Worm (Caenorhabditis elegans) whole organism, L2 larva: ENCODE data around the gene F53B3.3.
A peak's percentile ranks its signal among the peaks of the same experiment; 100 is the strongest.

ENCODE experiments used
- C34F6.9 ChIP-seq: fragments of 150-350 bp; optimal IDR thresholded peaks from 2 replicates; lab custom pipeline; 2014; ENCODE audit warnings: missing biosample characterization, missing genetic modification characterization
- F13H6.1 ChIP-seq: sonication (generic microtip); optimal IDR thresholded peaks from 2 replicates; lab custom pipeline; 2016; ENCODE audit warnings: missing genetic modification characterization, missing compliant biosample characterization
- R02D3.7 ChIP-seq: fragments of 150-350 bp; optimal IDR thresholded peaks from 2 replicates; lab custom pipeline; 2014; ENCODE audit warnings: missing biosample characterization, missing genetic modification characterization
- Y55F3AM.14 ChIP-seq: fragments of 200-800 bp; sonication (Bioruptor generic); optimal IDR thresholded peaks from 2 replicates; lab custom pipeline; 2018; ENCODE audit warnings: mild to moderate bottlenecking, missing genetic modification characterization, missing compliant biosample characterization
- ZK546.5 ChIP-seq: sonication (generic microtip); optimal IDR thresholded peaks from 2 replicates; lab custom pipeline; 2017; ENCODE audit warnings: missing biosample characterization, missing genetic modification characterization
- alr-1 ChIP-seq: fragments of 150-350 bp; optimal IDR thresholded peaks from 2 replicates; lab custom pipeline; 2014; ENCODE audit warnings: missing biosample characterization, missing genetic modification characterization
- aly-2 ChIP-seq: fragments of 150-350 bp; optimal IDR thresholded peaks from 2 replicates; lab custom pipeline; 2014; ENCODE audit warnings: missing biosample characterization, missing genetic modification characterization
- ama-1 ChIP-seq: fragments of 150-350 bp; optimal IDR thresholded peaks from 2 replicates; lab custom pipeline; 2018; ENCODE audit warnings: inconsistent platforms
- ceh-16 ChIP-seq: fragments of 150-350 bp; optimal IDR thresholded peaks from 2 replicates; lab custom pipeline; 2014; ENCODE audit warnings: missing biosample characterization, missing genetic modification characterization
- ceh-82 ChIP-seq: fragments of 150-350 bp; optimal IDR thresholded peaks from 2 replicates; lab custom pipeline; 2014; ENCODE audit warnings: missing biosample characterization, missing genetic modification characterization
- crh-2 ChIP-seq: sonication (generic microtip); optimal IDR thresholded peaks from 2 replicates; lab custom pipeline; 2017; ENCODE audit warnings: missing biosample characterization, missing genetic modification characterization
- dmd-4 ChIP-seq: sonication (generic microtip); optimal IDR thresholded peaks from 2 replicates; lab custom pipeline; 2017; ENCODE audit warnings: missing biosample characterization, missing genetic modification characterization
- egl-27 ChIP-seq: sonication (generic microtip); optimal IDR thresholded peaks from 3 replicates; lab custom pipeline; 2017; ENCODE audit warnings: missing biosample characterization, missing genetic modification reagents, missing genetic modification characterization
- elt-1 ChIP-seq: fragments of 150-350 bp; optimal IDR thresholded peaks from 2 replicates; lab custom pipeline; 2014; ENCODE audit warnings: missing biosample characterization, missing genetic modification characterization
- fos-1 ChIP-seq: fragments of 150-350 bp; optimal IDR thresholded peaks from 2 replicates; lab custom pipeline; 2014; ENCODE audit warnings: missing biosample characterization, missing genetic modification characterization
- lin-13 ChIP-seq: fragments of 150-350 bp; optimal IDR thresholded peaks from 2 replicates; lab custom pipeline; 2014; ENCODE audit warnings: missing biosample characterization, missing genetic modification reagents, missing genetic modification characterization
- mab-5 ChIP-seq: fragments of 150-350 bp; optimal IDR thresholded peaks from 2 replicates; lab custom pipeline; 2014; ENCODE audit warnings: missing biosample characterization, missing genetic modification characterization
- mdl-1 ChIP-seq, 2 experiments: fragments of 150-350 bp in 1 of 2; sonication (generic microtip) in 1 of 2; optimal IDR thresholded peaks; 2 replicates each; lab custom pipeline; 2017; ENCODE audit warnings: missing biosample characterization in 2 of 2, missing genetic modification characterization in 2 of 2
- nhr-11 ChIP-seq: fragments of 150-350 bp; optimal IDR thresholded peaks from 2 replicates; lab custom pipeline; 2014; ENCODE audit warnings: missing biosample characterization, missing genetic modification characterization
- nhr-12 ChIP-seq: fragments of 150-350 bp; optimal IDR thresholded peaks from 2 replicates; lab custom pipeline; 2014; ENCODE audit warnings: missing biosample characterization, missing genetic modification characterization
- nhr-129 ChIP-seq: fragments of 150-350 bp; optimal IDR thresholded peaks from 2 replicates; lab custom pipeline; 2014; ENCODE audit warnings: missing biosample characterization, missing genetic modification characterization
- nhr-21 ChIP-seq: fragments of 150-350 bp; optimal IDR thresholded peaks from 2 replicates; lab custom pipeline; 2014; ENCODE audit warnings: missing biosample characterization, missing genetic modification characterization
- nhr-23 ChIP-seq: fragments of 150-350 bp; optimal IDR thresholded peaks from 2 replicates; lab custom pipeline; 2014; ENCODE audit warnings: missing biosample characterization, missing genetic modification reagents, missing genetic modification characterization
- nhr-237 ChIP-seq: fragments of 150-350 bp; optimal IDR thresholded peaks from 2 replicates; lab custom pipeline; 2014; ENCODE audit warnings: missing biosample characterization, missing genetic modification characterization
- nhr-25 ChIP-seq: fragments of 150-350 bp; sonication (generic microtip); optimal IDR thresholded peaks from 3 replicates; lab custom pipeline; 2014; ENCODE audit warnings: missing biosample characterization, missing genetic modification characterization
- nhr-6 ChIP-seq: fragments of 150-350 bp; optimal IDR thresholded peaks from 2 replicates; lab custom pipeline; 2014; ENCODE audit warnings: missing biosample characterization, missing genetic modification characterization
- nhr-77 ChIP-seq: fragments of 150-350 bp; optimal IDR thresholded peaks from 2 replicates; lab custom pipeline; 2014; ENCODE audit warnings: missing biosample characterization, missing genetic modification characterization
- sma-3 ChIP-seq: sonication (generic microtip); optimal IDR thresholded peaks from 2 replicates; lab custom pipeline; 2016; ENCODE audit warnings: missing genetic modification reagents, missing genetic modification characterization, missing compliant biosample characterization
- sma-9 ChIP-seq, 2 experiments: fragments of 150-350 bp in 1 of 2; sonication (generic microtip) in 1 of 2; optimal IDR thresholded peaks; 2 replicates each; lab custom pipeline; 2014 to 2016; ENCODE audit warnings: missing genetic modification characterization in 2 of 2, mild to moderate bottlenecking in 1 of 2, missing biosample characterization in 1 of 2, missing compliant biosample characterization in 1 of 2, missing genetic modification reagents in 1 of 2, moderate library complexity in 1 of 2
- snpc-4 ChIP-seq: fragments of 150-350 bp; optimal IDR thresholded peaks from 2 replicates; lab custom pipeline; 2014; ENCODE audit warnings: missing biosample characterization, missing genetic modification characterization
- unc-39 ChIP-seq: fragments of 150-350 bp; optimal IDR thresholded peaks from 2 replicates; lab custom pipeline; 2014; ENCODE audit warnings: missing biosample characterization, missing genetic modification characterization
- unc-55 ChIP-seq: fragments of 150-350 bp; sonication (generic microtip); optimal IDR thresholded peaks from 3 replicates; lab custom pipeline; 2014; ENCODE audit warnings: missing biosample characterization, missing genetic modification reagents, missing genetic modification characterization
- unc-62 ChIP-seq: fragments of 150-350 bp; optimal IDR thresholded peaks from 2 replicates; lab custom pipeline; 2014; ENCODE audit warnings: missing biosample characterization, missing genetic modification reagents, missing genetic modification characterization
- zag-1 ChIP-seq: fragments of 150-350 bp; optimal IDR thresholded peaks from 2 replicates; lab custom pipeline; 2014; ENCODE audit warnings: missing biosample characterization, missing genetic modification characterization
- ztf-1 ChIP-seq: fragments of 200-800 bp; sonication (Bioruptor generic); conservative IDR thresholded peaks from 2 replicates; pipeline ENCODE4 v1.3.6; 2022; ENCODE audit warnings: missing genetic modification characterization, missing compliant biosample characterization
- ztf-11 ChIP-seq: sonication (generic microtip); optimal IDR thresholded peaks from 2 replicates; lab custom pipeline; 2017; ENCODE audit warnings: missing biosample characterization, missing genetic modification characterization
- ztf-4 ChIP-seq: fragments of 150-350 bp; optimal IDR thresholded peaks from 2 replicates; lab custom pipeline; 2014; ENCODE audit warnings: missing biosample characterization, missing genetic modification characterization

The F53B3.3 gene

DNA sequence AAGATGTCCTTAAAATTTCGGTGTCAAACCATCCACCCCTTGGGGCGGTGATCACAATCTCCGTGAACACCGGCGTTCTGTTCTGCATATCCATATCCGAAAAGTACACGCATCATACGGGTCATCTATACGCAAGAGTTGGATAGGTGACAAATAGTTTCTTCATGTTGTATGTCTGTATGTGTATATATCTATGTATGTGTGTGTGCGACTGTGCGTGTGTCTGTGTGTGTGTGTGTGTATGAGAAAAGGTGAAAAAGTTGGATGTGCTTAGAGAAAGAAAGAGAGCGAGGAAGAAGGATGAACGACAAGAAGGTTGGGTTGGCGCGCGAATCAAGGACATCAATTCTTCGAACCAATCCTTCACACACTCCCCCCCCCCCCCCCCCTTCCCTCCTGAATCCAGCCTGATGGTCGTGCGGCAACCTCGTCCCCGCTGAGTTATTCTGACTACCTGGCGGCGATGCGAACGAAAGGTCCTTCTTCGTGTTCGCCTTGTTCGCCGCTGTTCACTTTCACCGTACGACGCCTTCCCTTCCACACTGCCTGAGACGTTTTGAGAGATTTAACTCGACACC, 36.4 kb upstream of the F53B3.3 start:
- TF ChIP-seq nhr-237 (tag; lab: Kevin White, UChicago) (no peak), dmd-4 (no peak), C34F6.9 (tag; lab: Kevin White, UChicago) (no peak), alr-1 (tag; lab: Kevin White, UChicago) (no peak), F13H6.1 (no peak), egl-27 (tag; lab: Kevin White, UChicago) (no peak), Y55F3AM.14 (GFP tag; lab: Kevin White, UChicago) (no peak), snpc-4 (tag; lab: Kevin White, UChicago) (no peak), R02D3.7 (no peak), aly-2 (tag; lab: Kevin White, UChicago) (no peak), fos-1 (peak; percentile 28), mab-5 (tag; lab: Kevin White, UChicago) (no peak), unc-62 (GFP tag; lab: Kevin White, UChicago) (no peak), crh-2 (tag; lab: Kevin White, UChicago) (no peak), sma-9 (GFP tag; optimal IDR thresholded peaks at IDR 0.05; lab: Kevin White, UChicago) (peak; percentile 37), sma-9 (tag; optimal IDR thresholded peaks at IDR 0.05; lab: Kevin White, UChicago) (no peak), elt-1 (tag; lab: Kevin White, UChicago) (peak; percentile 80), nhr-77 (tag; lab: Kevin White, UChicago) (no peak), ZK546.5 (tag; lab: Kevin White, UChicago) (no peak), nhr-23 (tag; lab: Kevin White, UChicago) (no peak), nhr-129 (tag; lab: Kevin White, UChicago) (peak; percentile 49), nhr-11 (tag; lab: Kevin White, UChicago) (no peak), ceh-16 (peak; percentile 50)

ce11 chrX:2906062-2906732, 35.3 kb upstream of the F53B3.3 start:
- no peak for TF ChIP-seq unc-39 (tag; lab: Kevin White, UChicago)
- TF ChIP-seq fos-1, result peak; percentile 98

DNA sequence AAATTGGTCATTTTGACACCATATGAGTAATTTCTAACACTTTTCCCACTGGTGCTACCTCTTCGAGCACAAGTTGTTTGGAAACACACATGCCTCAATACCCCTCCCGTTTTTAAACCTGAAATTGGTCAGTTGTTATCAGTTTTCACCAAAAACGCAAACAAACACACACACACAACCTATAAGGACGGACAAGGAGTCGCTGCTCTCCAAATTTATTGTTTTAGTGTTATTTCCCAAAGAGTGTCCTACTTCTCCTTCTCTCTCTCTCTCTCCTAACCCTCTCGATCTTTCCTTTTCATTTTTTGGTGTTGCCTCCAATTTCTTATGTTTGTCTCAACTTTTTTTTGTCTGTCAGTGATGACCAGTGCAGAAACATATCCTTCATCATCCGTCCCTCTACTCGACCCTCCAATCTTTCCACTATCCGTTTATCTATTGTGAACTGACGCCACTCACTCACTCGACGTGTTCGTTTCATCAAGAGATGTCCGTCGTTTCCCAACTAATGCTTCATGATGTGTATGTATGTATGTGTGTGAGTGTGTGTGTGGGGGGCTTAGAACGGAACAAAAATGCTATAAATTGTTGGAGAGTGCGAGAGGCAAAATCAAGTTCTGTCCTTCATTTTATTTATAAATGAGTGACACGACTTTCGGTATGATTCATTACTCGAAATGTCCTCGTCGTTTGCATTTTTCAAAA, 32.9 kb upstream of the F53B3.3 start:
- TF ChIP-seq nhr-21 (tag; lab: Kevin White, UChicago) (peak; percentile 5), ama-1 (lab: Kevin White, UChicago) (no peak), ztf-4 (tag; lab: Kevin White, UChicago) (no peak), unc-55 (peak; percentile 34), ceh-82 (tag; lab: Kevin White, UChicago) (no peak), fos-1 (peak; percentile 19), nhr-25 (tag; lab: Kevin White, UChicago) (peak; percentile 18), ceh-16 (peak; percentile 16), unc-62 (GFP tag; lab: Kevin White, UChicago) (no peak)

- no peak for TF ChIP-seq ztf-1 (GFP tag; lab: Robert Waterston, UW)
- no peak for TF ChIP-seq ztf-4 (tag; lab: Kevin White, UChicago)
- TF ChIP-seq nhr-21 (tag; lab: Kevin White, UChicago), result no peak
- TF ChIP-seq ceh-82 (tag; lab: Kevin White, UChicago), result no peak
- TF ChIP-seq snpc-4 (tag; lab: Kevin White, UChicago), result no peak
- no peak for TF ChIP-seq nhr-129 (tag; lab: Kevin White, UChicago)
- no peak for TF ChIP-seq nhr-237 (tag; lab: Kevin White, UChicago)
- no peak for TF ChIP-seq sma-3 (GFP tag; lab: Kevin White, UChicago)
- no peak for TF ChIP-seq lin-13
- no peak for TF ChIP-seq nhr-12 (tag; lab: Kevin White, UChicago)
- TF ChIP-seq alr-1 (tag; lab: Kevin White, UChicago), result no peak
- TF ChIP-seq ztf-11 (tag; lab: Kevin White, UChicago), result no peak
- TF ChIP-seq mdl-1 (tag; optimal IDR thresholded peaks at IDR 0.05; lab: Kevin White, UChicago), result no peak
- TF ChIP-seq fos-1, result no peak
- no peak for TF ChIP-seq nhr-6
- no peak for TF ChIP-seq zag-1 (tag; lab: Kevin White, UChicago)
- TF ChIP-seq C34F6.9 (tag; lab: Kevin White, UChicago), result no peak
Measured at ce11 chrX:2902854-2903253, 31.9 kb upstream of the F53B3.3 start.
